Fruit fly (Drosophila melanogaster): ENCODE data around the gene Cnep1r2.

Cnep1r2 gene

dm6 chr3L:10679711-10680154, 41.8 kb downstream of the Cnep1r2 start:
- TF ChIP-seq Myc (optimal IDR thresholded peaks at IDR 0.05) (no peak), insv (optimal IDR thresholded peaks at IDR 0.05) (no peak), ttk (optimal IDR thresholded peaks at IDR 0.05) (no peak), h (optimal IDR thresholded peaks at IDR 0.05) (no peak), psq (optimal IDR thresholded peaks at IDR 0.05) (no peak), Sin3A (optimal IDR thresholded peaks at IDR 0.05) (no peak)

dm6 chr3L:10680177-10680576, 42.2 kb downstream of the Cnep1r2 start:
- TF ChIP-seq Sin3A (optimal IDR thresholded peaks at IDR 0.05) (no peak), Myc (optimal IDR thresholded peaks at IDR 0.05) (no peak), psq (optimal IDR thresholded peaks at IDR 0.05) (no peak), insv (optimal IDR thresholded peaks at IDR 0.05) (no peak), h (optimal IDR thresholded peaks at IDR 0.05) (no peak), ttk (optimal IDR thresholded peaks at IDR 0.05) (no peak)

DNA sequence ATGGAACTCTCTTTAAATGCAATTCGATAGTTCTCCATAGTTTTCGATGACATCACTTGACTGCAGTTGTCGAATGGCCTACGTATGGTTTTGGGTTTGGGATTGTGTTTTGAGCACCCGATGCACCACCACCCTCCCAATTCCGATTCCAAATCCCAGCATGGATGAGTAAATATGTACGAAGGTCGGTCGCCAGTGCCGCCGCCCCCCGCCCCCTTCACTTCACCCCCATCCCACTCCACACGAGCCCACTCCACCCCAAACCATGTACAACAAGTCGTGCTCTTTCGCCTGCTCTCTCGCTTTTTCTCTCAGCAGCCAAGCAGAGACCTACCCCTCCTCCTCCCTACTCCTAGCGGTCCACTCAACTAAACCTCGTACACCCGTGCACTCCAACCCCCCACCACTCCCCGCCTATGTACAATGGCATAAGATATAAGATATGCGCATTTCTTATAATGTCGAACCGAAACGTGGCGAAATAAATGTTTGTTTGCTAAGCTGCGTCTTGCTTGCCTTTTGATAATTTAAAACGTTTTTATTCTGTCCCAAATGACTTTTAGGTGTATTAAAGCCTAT, 42.9 kb downstream of the Cnep1r2 start:
- TF ChIP-seq psq (optimal IDR thresholded peaks at IDR 0.05) (no peak), Myc (optimal IDR thresholded peaks at IDR 0.05) (no peak), insv (optimal IDR thresholded peaks at IDR 0.05) (no peak), h (optimal IDR thresholded peaks at IDR 0.05) (no peak), Sin3A (optimal IDR thresholded peaks at IDR 0.05) (no peak)

dm6 chr3L:10681814-10682213, 43.9 kb downstream of the Cnep1r2 start:
- TF ChIP-seq psq (optimal IDR thresholded peaks at IDR 0.05) (no peak), Sin3A (optimal IDR thresholded peaks at IDR 0.05) (no peak), ttk (optimal IDR thresholded peaks at IDR 0.05) (no peak), h (optimal IDR thresholded peaks at IDR 0.05) (no peak), Myc (optimal IDR thresholded peaks at IDR 0.05) (no peak), insv (optimal IDR thresholded peaks at IDR 0.05) (no peak)

DNA sequence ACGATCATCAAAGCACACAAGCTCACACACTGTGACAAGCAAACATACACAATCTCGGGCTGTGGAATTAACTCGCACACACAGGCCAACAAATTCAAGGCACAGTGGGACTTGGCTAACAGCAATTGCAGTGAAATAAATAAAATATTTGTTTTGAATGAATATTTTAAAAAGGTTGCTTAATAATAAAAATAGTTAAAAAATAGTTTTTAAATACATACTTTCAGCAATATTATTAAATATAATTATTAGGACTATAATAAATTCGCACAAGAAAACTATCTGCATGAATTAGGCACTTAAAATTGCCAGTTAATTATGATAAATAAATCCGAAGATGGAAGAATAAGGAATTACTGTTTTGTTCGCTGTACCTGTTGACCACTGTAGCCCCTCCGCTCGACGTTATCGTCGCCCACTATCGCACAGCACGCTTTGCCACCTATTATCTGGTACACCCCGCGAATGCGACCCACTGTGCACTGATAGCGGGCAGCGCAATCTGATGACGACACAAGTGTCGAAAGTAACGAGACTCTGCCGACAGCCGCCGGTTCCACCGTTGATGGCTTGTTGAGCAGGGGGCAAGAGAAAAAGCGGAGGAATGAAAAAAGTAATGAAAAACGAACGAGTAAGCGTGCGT, 44.9 kb downstream of the Cnep1r2 start:
- TF ChIP-seq psq (optimal IDR thresholded peaks at IDR 0.05), result no peak
- TF ChIP-seq ttk (optimal IDR thresholded peaks at IDR 0.05), result no peak
- TF ChIP-seq Myc (optimal IDR thresholded peaks at IDR 0.05), result no peak
- no peak for TF ChIP-seq Sin3A (optimal IDR thresholded peaks at IDR 0.05)
- no peak for TF ChIP-seq insv (optimal IDR thresholded peaks at IDR 0.05)
- no peak for TF ChIP-seq h (optimal IDR thresholded peaks at IDR 0.05)

DNA sequence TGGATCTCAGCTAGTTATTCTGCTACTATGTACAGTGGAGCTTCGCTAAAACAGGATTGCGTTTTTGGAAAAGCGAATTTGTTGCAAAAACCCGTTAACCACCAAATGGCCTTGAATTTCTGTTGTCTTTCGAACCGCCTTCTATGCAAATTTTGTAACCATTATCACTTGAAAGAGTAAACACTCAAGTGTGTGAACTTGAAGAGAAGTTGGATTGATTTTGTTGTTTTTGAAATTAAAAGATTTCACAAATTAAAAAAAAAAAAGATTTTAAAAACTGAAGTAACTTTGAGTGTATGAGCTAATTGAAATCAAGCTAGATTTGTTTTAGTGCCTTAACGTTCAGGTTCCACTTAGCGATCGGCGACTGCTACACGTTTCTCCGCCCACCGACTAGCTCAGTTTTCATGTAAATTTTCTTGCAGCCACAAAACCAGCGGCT, 46.0 kb downstream of the Cnep1r2 start:
- TF ChIP-seq Myc (optimal IDR thresholded peaks at IDR 0.05) (no peak), Sin3A (optimal IDR thresholded peaks at IDR 0.05) (no peak), psq (optimal IDR thresholded peaks at IDR 0.05) (no peak), h (optimal IDR thresholded peaks at IDR 0.05) (no peak), insv (optimal IDR thresholded peaks at IDR 0.05) (no peak), ttk (optimal IDR thresholded peaks at IDR 0.05) (no peak)

dm6 chr3L:10684492-10684891, 46.5 kb downstream of the Cnep1r2 start:
- TF ChIP-seq ttk (optimal IDR thresholded peaks at IDR 0.05) (no peak), Myc (optimal IDR thresholded peaks at IDR 0.05) (no peak), Sin3A (optimal IDR thresholded peaks at IDR 0.05) (no peak)

DNA sequence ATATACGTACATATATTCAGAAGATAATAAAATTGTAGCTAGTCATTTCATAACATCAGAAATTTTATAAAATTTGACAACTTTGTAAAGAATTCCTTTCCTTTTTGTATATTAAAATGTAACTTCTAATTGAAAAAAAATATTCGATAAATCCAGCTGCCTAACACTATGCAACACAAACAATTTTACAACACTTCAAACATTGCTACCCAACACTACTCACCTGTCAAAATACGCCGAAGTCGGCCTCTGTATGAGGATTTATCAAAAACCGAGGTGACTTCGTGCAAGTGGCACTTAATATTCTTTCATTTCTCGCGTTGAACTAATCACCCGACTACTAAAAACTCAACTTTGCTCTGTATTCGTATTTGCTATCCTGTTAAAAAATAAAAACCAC, 48.7 kb downstream of the Cnep1r2 start:
- TF ChIP-seq Myc (optimal IDR thresholded peaks at IDR 0.05) (no peak), ttk (optimal IDR thresholded peaks at IDR 0.05) (no peak), Sin3A (optimal IDR thresholded peaks at IDR 0.05) (no peak), insv (optimal IDR thresholded peaks at IDR 0.05) (no peak), psq (optimal IDR thresholded peaks at IDR 0.05) (no peak), h (optimal IDR thresholded peaks at IDR 0.05) (no peak)
